Worm (Caenorhabditis elegans) whole organism, early embryonic: ENCODE data around the gene cul-6.

Source experiments
- F13C5.2 ChIP-seq: sonication (generic microtip); optimal IDR thresholded peaks from 2 replicates; lab custom pipeline; 2017; ENCODE audit warnings: mild to moderate bottlenecking, missing genetic modification characterization, inconsistent platforms, missing compliant biosample characterization
- aly-1 ChIP-seq: sonication (generic microtip); optimal IDR thresholded peaks from 2 replicates; lab custom pipeline; 2016; ENCODE audit warnings: missing genetic modification characterization, missing compliant biosample characterization
- ama-1 ChIP-seq: fragments of 150-350 bp; optimal IDR thresholded peaks from 2 replicates; lab custom pipeline; 2014
- ceh-13 ChIP-seq: fragments of 200-800 bp; sonication (Bioruptor generic); optimal IDR thresholded peaks from 2 replicates; lab custom pipeline; 2018; ENCODE audit warnings: mild to moderate bottlenecking, missing genetic modification characterization, missing compliant biosample characterization
- ceh-36 ChIP-seq: sonication (generic microtip); optimal IDR thresholded peaks from 2 replicates; lab custom pipeline; 2016; ENCODE audit warnings: missing genetic modification characterization, inconsistent platforms, missing compliant biosample characterization
- flt-1 ChIP-seq: fragments of 200-800 bp; sonication (Bioruptor generic); IDR thresholded peaks from 2 replicates; pipeline ENCODE4 v1.3.6; 2022; ENCODE audit warnings: missing genetic modification characterization, missing compliant biosample characterization
- hmbx-1 ChIP-seq: sonication (generic microtip); optimal IDR thresholded peaks from 2 replicates; lab custom pipeline; 2016; ENCODE audit warnings: mild to moderate bottlenecking, missing genetic modification characterization, missing compliant biosample characterization
- hmg-4 ChIP-seq: fragments of 200-800 bp; sonication (Bioruptor generic); optimal IDR thresholded peaks from 2 replicates; lab custom pipeline; 2018; ENCODE audit warnings: mild to moderate bottlenecking, missing genetic modification characterization, missing compliant biosample characterization
- scrt-1 ChIP-seq: fragments of 200-800 bp; sonication (Bioruptor generic); IDR thresholded peaks from 2 replicates; pipeline ENCODE4 v1.3.6; 2022; ENCODE audit warnings: missing genetic modification characterization, missing compliant biosample characterization
- sea-1 ChIP-seq: fragments of 200-800 bp; sonication (Bioruptor generic); conservative IDR thresholded peaks from 2 replicates; pipeline ENCODE4 v1.3.6; 2022; ENCODE audit warnings: missing genetic modification characterization, missing compliant biosample characterization
- tbx-11 ChIP-seq: fragments of 200-800 bp; sonication (Bioruptor generic); IDR thresholded peaks from 2 replicates; pipeline ENCODE4 v1.3.6; 2022; ENCODE audit warnings: missing genetic modification characterization, missing compliant biosample characterization
- tbx-37 ChIP-seq: fragments of 200-800 bp; sonication (Bioruptor generic); conservative IDR thresholded peaks from 2 replicates; pipeline ENCODE4 v1.3.6; 2022; ENCODE audit warnings: missing genetic modification reagents, missing genetic modification characterization, missing compliant biosample characterization
- tra-4 ChIP-seq: sonication (generic microtip); optimal IDR thresholded peaks from 2 replicates; lab custom pipeline; 2017; ENCODE audit warnings: missing genetic modification characterization, missing compliant biosample characterization

DNA sequence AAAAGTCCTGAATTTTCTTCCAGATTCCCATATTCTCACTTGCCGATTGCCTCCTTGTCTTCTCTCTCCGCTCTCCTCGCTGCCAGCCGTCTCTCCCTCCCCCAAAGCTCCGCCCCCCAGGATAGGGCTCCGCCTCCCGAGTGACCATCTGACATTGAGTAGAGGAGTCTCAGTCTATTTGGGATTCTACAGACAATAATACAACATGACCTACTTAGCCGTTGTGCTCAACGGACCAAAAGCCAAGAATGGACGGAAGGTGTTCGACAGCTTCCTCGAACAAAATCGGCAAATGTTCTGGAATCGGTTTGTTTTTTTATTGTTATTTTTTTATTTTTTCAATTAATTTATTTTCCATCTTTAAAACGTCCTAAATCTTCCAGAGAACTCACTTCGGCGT lies 48.2 kb downstream of the cul-6 start, which contains the start of gene ham-1:
- TF ChIP-seq flt-1 (no peak), ceh-13 (GFP tag; lab: Kevin White, UChicago) (no peak), hmg-4 (no peak), tbx-11 (no peak), tra-4 (tag; lab: Kevin White, UChicago) (no peak), scrt-1 (GFP tag; lab: Robert Waterston, UW) (no peak), ama-1 (lab: Kevin White, UChicago) (no peak), hmbx-1 (tag; lab: Kevin White, UChicago) (no peak), tbx-37 (GFP tag; lab: Robert Waterston, UW) (no peak), sea-1 (GFP tag; lab: Robert Waterston, UW) (no peak), ceh-36 (no peak), F13C5.2 (tag; lab: Kevin White, UChicago) (no peak), aly-1 (tag; lab: Kevin White, UChicago) (no peak)
